Fruit fly (Drosophila melanogaster) whole organism, embryonic: ENCODE data around the gene CG44355.
A peak's percentile ranks its signal among the peaks of the same experiment; 100 is the strongest.

Experiments
- Bgb ChIP-seq: fragments of 200-800 bp; sonication (Bioruptor generic); IDR thresholded peaks from 2 replicates; pipeline ENCODE4 v1.3.6; 2022; ENCODE audit warnings: missing biosample characterization, missing genetic modification characterization; ENCODE audit not compliant: partially characterized antibody
- CG12071 ChIP-seq: fragments of 200-800 bp; sonication (Bioruptor generic); optimal IDR thresholded peaks from 3 replicates; lab custom pipeline; 2018; ENCODE audit warnings: missing biosample characterization, mild to moderate bottlenecking, missing genetic modification characterization
- CG12104 ChIP-seq: fragments of 200-800 bp; sonication (Bioruptor generic); optimal IDR thresholded peaks from 3 replicates; lab custom pipeline; 2016; ENCODE audit warnings: missing biosample characterization, missing genetic modification characterization
- CG12236 ChIP-seq: fragments of 200-800 bp; sonication (Bioruptor generic); optimal IDR thresholded peaks from 2 replicates; lab custom pipeline; 2016; ENCODE audit warnings: missing biosample characterization, missing genetic modification characterization
- CG14965 ChIP-seq: fragments of 200-800 bp; sonication (Bioruptor generic); optimal IDR thresholded peaks from 2 replicates; lab custom pipeline; 2016; ENCODE audit warnings: missing biosample characterization, missing genetic modification characterization, borderline replicate concordance
- CG15479 ChIP-seq: fragments of 200-800 bp; sonication (Bioruptor generic); optimal IDR thresholded peaks from 3 replicates; lab custom pipeline; 2019; ENCODE audit warnings: missing biosample characterization, mild to moderate bottlenecking, missing genetic modification characterization, moderate library complexity
- CG15696 ChIP-seq: fragments of 200-800 bp; sonication (Bioruptor generic); optimal IDR thresholded peaks from 2 replicates; lab custom pipeline; 2019; ENCODE audit warnings: missing biosample characterization, mild to moderate bottlenecking, missing genetic modification characterization, moderate library complexity
- CG1603 ChIP-seq: fragments of 200-800 bp; sonication (Bioruptor generic); optimal IDR thresholded peaks from 2 replicates; lab custom pipeline; 2019; ENCODE audit warnings: missing biosample characterization, mild to moderate bottlenecking, missing genetic modification characterization, moderate library complexity
- CG1832 ChIP-seq: fragments of 200-800 bp; sonication (Bioruptor generic); optimal IDR thresholded peaks from 2 replicates; lab custom pipeline; 2017; ENCODE audit warnings: missing biosample characterization, mild to moderate bottlenecking, missing genetic modification characterization, inconsistent platforms
- CG31441 ChIP-seq: fragments of 200-800 bp; sonication (Bioruptor generic); IDR thresholded peaks from 2 replicates; pipeline ENCODE4 v1.3.6; 2022; ENCODE audit warnings: missing biosample characterization, missing genetic modification characterization
- CG32532 ChIP-seq: fragments of 200-800 bp; sonication (Bioruptor generic); IDR thresholded peaks from 2 replicates; pipeline ENCODE4 v1.3.6; 2022; ENCODE audit warnings: missing biosample characterization, missing genetic modification characterization
- CG34224 ChIP-seq: fragments of 200-800 bp; sonication (Bioruptor generic); IDR thresholded peaks from 3 replicates; pipeline ENCODE4 v1.3.6; 2022; ENCODE audit warnings: missing biosample characterization, missing genetic modification characterization; ENCODE audit not compliant: partially characterized antibody
- CG3838 ChIP-seq: fragments of 200-800 bp; sonication (Bioruptor generic); optimal IDR thresholded peaks from 3 replicates; lab custom pipeline; 2016; ENCODE audit warnings: missing biosample characterization, missing genetic modification characterization
- CG4424 ChIP-seq: fragments of 200-800 bp; sonication (Bioruptor generic); optimal IDR thresholded peaks from 3 replicates; lab custom pipeline; 2016; ENCODE audit warnings: missing biosample characterization, missing genetic modification characterization
- CG4707 ChIP-seq: fragments of 200-800 bp; sonication (Bioruptor generic); optimal IDR thresholded peaks from 2 replicates; lab custom pipeline; 2018; ENCODE audit warnings: missing biosample characterization, mild to moderate bottlenecking, missing genetic modification characterization, moderate library complexity
- CG4854 ChIP-seq: fragments of 200-800 bp; sonication (Bioruptor generic); optimal IDR thresholded peaks from 2 replicates; lab custom pipeline; 2016; ENCODE audit warnings: missing biosample characterization, missing genetic modification characterization, inconsistent platforms
- CG6683 ChIP-seq: fragments of 200-800 bp; sonication (Bioruptor generic); optimal IDR thresholded peaks from 2 replicates; lab custom pipeline; 2017; ENCODE audit warnings: missing biosample characterization, mild to moderate bottlenecking, missing genetic modification characterization, missing genetic modification reagents
- CG7271 ChIP-seq: fragments of 200-800 bp; sonication (Bioruptor generic); optimal IDR thresholded peaks from 2 replicates; lab custom pipeline; 2018; ENCODE audit warnings: missing biosample characterization, mild to moderate bottlenecking, missing genetic modification characterization, moderate library complexity
- CG7357 ChIP-seq: fragments of 200-800 bp; sonication (Bioruptor generic); IDR thresholded peaks from 3 replicates; pipeline ENCODE4 v1.3.6; 2022; ENCODE audit warnings: missing biosample characterization, missing genetic modification characterization
- CG7963 ChIP-seq: fragments of 200-800 bp; sonication (Bioruptor generic); IDR thresholded peaks from 3 replicates; pipeline ENCODE4 v1.3.6; 2022; ENCODE audit warnings: missing biosample characterization, missing genetic modification characterization; ENCODE audit not compliant: partially characterized antibody
- Dad ChIP-seq: fragments of 200-800 bp; sonication (Bioruptor generic); optimal IDR thresholded peaks from 3 replicates; lab custom pipeline; 2016; ENCODE audit warnings: missing biosample characterization, missing genetic modification characterization
- H2.0 ChIP-seq: fragments of 200-800 bp; sonication (Bioruptor generic); IDR thresholded peaks from 2 replicates; pipeline ENCODE4 v1.3.6; 2022; ENCODE audit warnings: missing biosample characterization, missing genetic modification characterization
- HHEX ChIP-seq: fragments of 200-800 bp; sonication (Bioruptor generic); optimal IDR thresholded peaks from 3 replicates; lab custom pipeline; 2017; ENCODE audit warnings: missing biosample characterization, mild to moderate bottlenecking, missing genetic modification characterization, missing genetic modification reagents
- Nf-YB ChIP-seq: fragments of 200-800 bp; sonication (Bioruptor generic); optimal IDR thresholded peaks from 3 replicates; lab custom pipeline; 2019; ENCODE audit warnings: missing biosample characterization, mild to moderate bottlenecking, missing genetic modification characterization, moderate library complexity
- NfI ChIP-seq: fragments of 200-800 bp; sonication (Bioruptor generic); optimal IDR thresholded peaks from 3 replicates; lab custom pipeline; 2018; ENCODE audit warnings: missing biosample characterization, mild to moderate bottlenecking, missing genetic modification characterization, moderate library complexity
- Optix ChIP-seq: fragments of 200-800 bp; sonication (Bioruptor generic); IDR thresholded peaks from 3 replicates; pipeline ENCODE4 v1.3.6; 2022; ENCODE audit warnings: missing biosample characterization, missing genetic modification characterization
- Ravus ChIP-seq: fragments of 200-800 bp; sonication (Bioruptor generic); IDR thresholded peaks from 2 replicates; pipeline ENCODE4 v1.3.6; 2022; ENCODE audit warnings: missing biosample characterization, missing genetic modification characterization
- Sry-δ ChIP-seq: fragments of 200-800 bp; sonication (Bioruptor generic); optimal IDR thresholded peaks from 2 replicates; lab custom pipeline; 2016; ENCODE audit warnings: missing biosample characterization, missing genetic modification characterization
- TFAM ChIP-seq: fragments of 200-800 bp; sonication (Bioruptor generic); optimal IDR thresholded peaks from 2 replicates; lab custom pipeline; 2017; ENCODE audit warnings: missing biosample characterization, missing genetic modification characterization, inconsistent platforms
- ac ChIP-seq: fragments of 200-800 bp; sonication (Bioruptor generic); optimal IDR thresholded peaks from 3 replicates; lab custom pipeline; 2017; ENCODE audit warnings: missing biosample characterization, mild to moderate bottlenecking, missing genetic modification characterization
- aop ChIP-seq: fragments of 200-800 bp; sonication (Bioruptor generic); IDR thresholded peaks from 2 replicates; pipeline ENCODE4 v1.3.6; 2022; ENCODE audit warnings: missing biosample characterization, missing genetic modification characterization
- bsh ChIP-seq, 2 experiments: fragments of 200-800 bp; sonication (Bioruptor generic); optimal IDR thresholded peaks; 2 replicates each; lab custom pipeline; 2017 to 2018; ENCODE audit warnings: mild to moderate bottlenecking in 2 of 2, missing biosample characterization in 2 of 2, missing genetic modification characterization in 2 of 2, moderate library complexity in 1 of 2
- cg ChIP-seq: fragments of 200-800 bp; sonication (Bioruptor generic); optimal IDR thresholded peaks from 3 replicates; lab custom pipeline; 2019; ENCODE audit warnings: missing biosample characterization, mild to moderate bottlenecking, missing genetic modification characterization, moderate library complexity
- croc ChIP-seq: fragments of 200-800 bp; sonication (Bioruptor generic); conservative IDR thresholded peaks from 3 replicates; pipeline ENCODE4 v1.3.6; 2022; ENCODE audit warnings: missing biosample characterization, missing genetic modification characterization
- esg ChIP-seq: fragments of 200-800 bp; sonication (Bioruptor generic); conservative IDR thresholded peaks from 2 replicates; pipeline ENCODE4 v1.3.6; 2022; ENCODE audit warnings: missing biosample characterization, missing genetic modification characterization
- fru ChIP-seq: fragments of >200 bp; optimal IDR thresholded peaks from 2 replicates; lab custom pipeline; 2017
- gcm ChIP-seq: fragments of 200-800 bp; sonication (Bioruptor generic); optimal IDR thresholded peaks from 2 replicates; lab custom pipeline; 2019; ENCODE audit warnings: missing biosample characterization, mild to moderate bottlenecking, missing genetic modification characterization, moderate library complexity
- gro ChIP-seq: fragments of 200-800 bp; sonication (Bioruptor generic); optimal IDR thresholded peaks from 2 replicates; lab custom pipeline; 2016; ENCODE audit warnings: missing biosample characterization, missing genetic modification characterization
- hbn ChIP-seq: fragments of 200-800 bp; sonication (Bioruptor generic); IDR thresholded peaks from 2 replicates; pipeline ENCODE4 v1.3.6; 2022; ENCODE audit warnings: missing biosample characterization, missing genetic modification characterization; ENCODE audit not compliant: partially characterized antibody
- hth ChIP-seq: fragments of >200 bp; optimal IDR thresholded peaks from 2 replicates; lab custom pipeline; 2017; ENCODE audit warnings: inconsistent platforms
- mld ChIP-seq: fragments of 200-800 bp; sonication (Bioruptor generic); IDR thresholded peaks from 3 replicates; pipeline ENCODE4 v1.3.6; 2022; ENCODE audit warnings: missing biosample characterization, missing genetic modification characterization; ENCODE audit not compliant: partially characterized antibody
- org-1 ChIP-seq: fragments of 200-800 bp; sonication (Bioruptor generic); optimal IDR thresholded peaks from 2 replicates; lab custom pipeline; 2017; ENCODE audit warnings: missing biosample characterization, missing genetic modification characterization
- peb ChIP-seq: fragments of 200-800 bp; sonication (Bioruptor generic); IDR thresholded peaks from 2 replicates; pipeline ENCODE4 v1.3.6; 2022; ENCODE audit warnings: missing biosample characterization, missing genetic modification characterization
- rib ChIP-seq: fragments of 200-800 bp; sonication (Bioruptor generic); IDR thresholded peaks from 2 replicates; pipeline ENCODE4 v1.3.6; 2022; ENCODE audit warnings: missing biosample characterization, missing genetic modification characterization
- ro ChIP-seq: fragments of 200-800 bp; sonication (Bioruptor generic); IDR thresholded peaks from 2 replicates; pipeline ENCODE4 v1.3.6; 2022; ENCODE audit warnings: missing biosample characterization, missing genetic modification characterization
- ssp ChIP-seq: fragments of 200-800 bp; sonication (Bioruptor generic); IDR thresholded peaks from 2 replicates; pipeline ENCODE4 v1.3.6; 2022; ENCODE audit warnings: missing biosample characterization, missing genetic modification characterization
- trem ChIP-seq: fragments of 200-800 bp; optimal IDR thresholded peaks from 3 replicates; lab custom pipeline; 2019; ENCODE audit warnings: missing biosample characterization, mild to moderate bottlenecking, missing genetic modification characterization, moderate library complexity
- twi ChIP-seq: fragments of 200-800 bp; optimal IDR thresholded peaks from 2 replicates; lab custom pipeline; 2019; ENCODE audit warnings: missing biosample characterization, mild to moderate bottlenecking, missing genetic modification characterization, moderate library complexity
- vnd ChIP-seq: fragments of 200-800 bp; sonication (Bioruptor generic); IDR thresholded peaks from 3 replicates; pipeline ENCODE4 v1.3.6; 2022; ENCODE audit warnings: missing biosample characterization, missing genetic modification characterization; ENCODE audit not compliant: partially characterized antibody

Gene CG44355

dm6 chr3L:12277054-12277879 is 33.3 kb upstream of the CG44355 start, which contains the start of the genes Sms and INPP5E (continued):
- no peak for TF ChIP-seq peb (GFP tag; lab: Robert Waterston, UW)
- peak; percentile 36; the same call in 1 of the 2 replicates for TF ChIP-seq rib
- no peak for TF ChIP-seq CG4854 (GFP tag; lab: Kevin White, UChicago)
- TF ChIP-seq Ravus (GFP tag; lab: Robert Waterston, UW) = no peak
- peak; percentile 83 for TF ChIP-seq vnd (GFP tag; lab: Robert Waterston, UW)
- peak; percentile 72 for TF ChIP-seq mld (GFP tag; lab: Robert Waterston, UW)
- no peak for TF ChIP-seq CG7357
- peak; percentile 13 for TF ChIP-seq gcm (GFP tag; lab: Kevin White, UChicago)
- no peak for TF ChIP-seq Dad
- no peak for TF ChIP-seq fru
- TF ChIP-seq HHEX = no peak
- TF ChIP-seq CG3838 = no peak
- peak; percentile 84 for TF ChIP-seq Bgb (GFP tag; lab: Robert Waterston, UW)
- TF ChIP-seq CG4424 (GFP tag; lab: Kevin White, UChicago) = peak; percentile 34
- peak; percentile 80 for TF ChIP-seq CG34224 (GFP tag; lab: Robert Waterston, UW)
- peak; percentile 73 for TF ChIP-seq trem (tag; lab: Kevin White, UChicago)
- peak; percentile 45 for TF ChIP-seq CG12104 (GFP tag; lab: Kevin White, UChicago)
- peak in 1 of 2 experiments; percentile 50 for TF ChIP-seq bsh (GFP tag; optimal IDR thresholded peaks at IDR 0.05; lab: Kevin White, UChicago)
- TF ChIP-seq Optix (GFP tag; lab: Robert Waterston, UW) = 0 out of 3 replicates have a peak, but pooled peaks have one; percentile 8
- peak; percentile 35 for TF ChIP-seq Nf-YB
- peak; percentile 3 for TF ChIP-seq twi (tag; lab: Kevin White, UChicago)
- no peak for TF ChIP-seq CG15479 (GFP tag; lab: Kevin White, UChicago)
- TF ChIP-seq CG31441 (GFP tag; lab: Robert Waterston, UW) = peak; percentile 79
- TF ChIP-seq TFAM = no peak
- peak; percentile 43; the same call in 1 of the 2 replicates for TF ChIP-seq esg (GFP tag; lab: Robert Waterston, UW)
- 0 out of 2 replicates have a peak, but pooled peaks have one; percentile 27 for TF ChIP-seq H2.0
- no peak for TF ChIP-seq ro (GFP tag; lab: Robert Waterston, UW)
- peak; percentile 80 for TF ChIP-seq hbn (GFP tag; lab: Robert Waterston, UW)
- TF ChIP-seq org-1 (GFP tag; lab: Kevin White, UChicago) = no peak
- peak; percentile 46 for TF ChIP-seq ssp (GFP tag; lab: Robert Waterston, UW)
- TF ChIP-seq gro (GFP tag; lab: Kevin White, UChicago) = no peak
- TF ChIP-seq CG14965 = no peak
- TF ChIP-seq CG6683 (GFP tag; lab: Kevin White, UChicago) = no peak
- TF ChIP-seq cg (GFP tag; lab: Kevin White, UChicago) = no peak
- no peak for TF ChIP-seq ac (GFP tag; lab: Kevin White, UChicago)
- TF ChIP-seq Sry-δ (GFP tag; lab: Kevin White, UChicago) = peak; percentile 85
- no peak for TF ChIP-seq CG12236 (GFP tag; lab: Kevin White, UChicago)
- no peak for TF ChIP-seq aop (GFP tag; lab: Robert Waterston, UW)
- peak; percentile 27 for TF ChIP-seq CG7271
- TF ChIP-seq CG7963 (GFP tag; lab: Robert Waterston, UW) = peak; percentile 80
- no peak for TF ChIP-seq croc
- TF ChIP-seq CG12071 (GFP tag; lab: Kevin White, UChicago) = no peak
- TF ChIP-seq hth (lab: Kevin White, UChicago) = no peak
- peak; percentile 59 for TF ChIP-seq CG15696 (tag; lab: Kevin White, UChicago)
- peak; percentile 69 for TF ChIP-seq CG32532 (GFP tag; lab: Robert Waterston, UW)
- TF ChIP-seq CG4707 (GFP tag; lab: Kevin White, UChicago) = no peak
- no peak for TF ChIP-seq CG1832
- TF ChIP-seq NfI (GFP tag; lab: Kevin White, UChicago) = peak; percentile 24
- TF ChIP-seq CG1603 (tag; lab: Kevin White, UChicago) = peak; percentile 42
